Worm (Caenorhabditis elegans) whole organism, L1 larva: Measurements from ENCODE around the gene aly-1.
A peak's percentile ranks its signal among the peaks of the same experiment; 100 is the strongest.

Experiments
- C04F5.9 ChIP-seq: sonication (generic microtip); optimal IDR thresholded peaks from 2 replicates; lab custom pipeline; 2016; ENCODE audit warnings: missing genetic modification characterization, missing compliant biosample characterization
- C34B4.2 ChIP-seq: sonication (generic microtip); optimal IDR thresholded peaks from 2 replicates; lab custom pipeline; 2017; ENCODE audit warnings: mild to moderate bottlenecking, missing genetic modification characterization, missing compliant biosample characterization
- aha-1 ChIP-seq: fragments of 150-350 bp; optimal IDR thresholded peaks from 2 replicates; lab custom pipeline; 2014; ENCODE audit warnings: missing biosample characterization, missing genetic modification characterization
- alr-1 ChIP-seq: fragments of 200-800 bp; sonication (Bioruptor generic); optimal IDR thresholded peaks from 2 replicates; lab custom pipeline; 2018; ENCODE audit warnings: borderline replicate concordance, mild to moderate bottlenecking, missing genetic modification characterization, missing compliant biosample characterization
- aly-2 ChIP-seq: fragments of 150-350 bp; optimal IDR thresholded peaks from 2 replicates; lab custom pipeline; 2014; ENCODE audit warnings: missing biosample characterization, missing genetic modification characterization
- blmp-1 ChIP-seq: fragments of 150-350 bp; optimal IDR thresholded peaks from 2 replicates; lab custom pipeline; 2014; ENCODE audit warnings: missing biosample characterization, missing genetic modification characterization
- ceh-63 ChIP-seq: fragments of 200-800 bp; sonication (Bioruptor generic); optimal IDR thresholded peaks from 2 replicates; lab custom pipeline; 2018; ENCODE audit warnings: mild to moderate bottlenecking, missing genetic modification characterization, missing compliant biosample characterization
- ceh-8 ChIP-seq: fragments of 200-800 bp; sonication (Bioruptor generic); optimal IDR thresholded peaks from 2 replicates; lab custom pipeline; 2018; ENCODE audit warnings: mild to moderate bottlenecking, missing genetic modification characterization, moderate library complexity, missing compliant biosample characterization
- ceh-82 ChIP-seq, 3 experiments: fragments of 150-350 bp in 1 of 3; sonication (generic microtip) in 2 of 3; optimal IDR thresholded peaks; 2 replicates each; lab custom pipeline; 2014 to 2017; ENCODE audit warnings: missing biosample characterization in 3 of 3, missing genetic modification characterization in 3 of 3
- dpl-1 ChIP-seq, 3 experiments: fragments of 150-350 bp in 2 of 3; sonication (generic microtip) in 1 of 3; optimal IDR thresholded peaks; 2 replicates each; lab custom pipeline; 2014 to 2017; ENCODE audit warnings: missing biosample characterization in 3 of 3, missing genetic modification characterization in 3 of 3, missing genetic modification reagents in 3 of 3
- dsc-1 ChIP-seq: sonication (generic microtip); optimal IDR thresholded peaks from 2 replicates; lab custom pipeline; 2016; ENCODE audit warnings: mild to moderate bottlenecking, missing genetic modification characterization, missing compliant biosample characterization
- efl-1 ChIP-seq, 4 experiments: fragments of 150-350 bp; optimal IDR thresholded peaks in 3 of 4; peaks in 1 of 4; 1 replicate in 1 of 4; 2 replicates in 3 of 4; lab custom pipeline; 2014; ENCODE audit warnings: missing biosample characterization in 2 of 4, missing genetic modification characterization in 2 of 4, missing genetic modification reagents in 2 of 4
- elt-3 ChIP-seq, 6 experiments: fragments of 150-350 bp in 1 of 6; sonication (generic microtip); optimal IDR thresholded peaks; 2 replicates each; lab custom pipeline; 2017 to 2018; ENCODE audit warnings: missing biosample characterization in 6 of 6, missing genetic modification characterization in 6 of 6, inconsistent platforms in 1 of 6
- ets-5 ChIP-seq: fragments of 200-800 bp; sonication (Bioruptor generic); IDR thresholded peaks from 2 replicates; pipeline ENCODE4 v1.3.6; 2022; ENCODE audit warnings: missing genetic modification characterization, missing compliant biosample characterization
- fkh-10 ChIP-seq: sonication (generic microtip); optimal IDR thresholded peaks from 2 replicates; lab custom pipeline; 2017; ENCODE audit warnings: missing biosample characterization, missing genetic modification reagents, missing genetic modification characterization
- fkh-4 ChIP-seq: sonication (generic microtip); optimal IDR thresholded peaks from 2 replicates; lab custom pipeline; 2016; ENCODE audit warnings: missing compliant biosample characterization, missing genetic modification characterization, borderline replicate concordance
- grh-1 ChIP-seq: fragments of 200-800 bp; sonication (Bioruptor generic); IDR thresholded peaks from 2 replicates; pipeline ENCODE4 v1.3.6; 2022; ENCODE audit warnings: missing genetic modification reagents, missing genetic modification characterization, missing compliant biosample characterization
- hlh-17 ChIP-seq: fragments of 200-800 bp; sonication (Bioruptor generic); optimal IDR thresholded peaks from 2 replicates; lab custom pipeline; 2018; ENCODE audit warnings: missing genetic modification characterization, mild to moderate bottlenecking, missing compliant biosample characterization, moderate library complexity, borderline replicate concordance
- hpl-2 ChIP-seq: fragments of 150-350 bp; optimal IDR thresholded peaks from 2 replicates; lab custom pipeline; 2014; ENCODE audit warnings: missing biosample characterization, missing genetic modification reagents, missing genetic modification characterization
- isw-1 ChIP-seq: fragments of 200-800 bp; sonication (Bioruptor generic); IDR thresholded peaks from 2 replicates; pipeline ENCODE4 v1.3.6; 2022; ENCODE audit warnings: missing genetic modification characterization, missing compliant biosample characterization
- jun-1 ChIP-seq: fragments of 150-350 bp; optimal IDR thresholded peaks from 2 replicates; lab custom pipeline; 2014; ENCODE audit warnings: missing biosample characterization, missing genetic modification reagents, missing genetic modification characterization
- lin-13 ChIP-seq: fragments of 150-350 bp; optimal IDR thresholded peaks from 2 replicates; lab custom pipeline; 2014; ENCODE audit warnings: missing biosample characterization, missing genetic modification reagents, missing genetic modification characterization
- lin-15B ChIP-seq: fragments of 150-350 bp; sonication (generic microtip); optimal IDR thresholded peaks from 3 replicates; lab custom pipeline; 2014; ENCODE audit warnings: missing biosample characterization, missing genetic modification characterization
- lin-35 ChIP-seq, 2 experiments: fragments of 150-350 bp; optimal IDR thresholded peaks; 2 replicates each; lab custom pipeline; 2014; ENCODE audit warnings: missing biosample characterization in 2 of 2, missing genetic modification characterization in 2 of 2, missing genetic modification reagents in 2 of 2
- lin-39 ChIP-seq: fragments of 150-350 bp; optimal IDR thresholded peaks from 2 replicates; lab custom pipeline; 2014; ENCODE audit warnings: missing biosample characterization, missing genetic modification reagents, missing genetic modification characterization
- mdl-1 ChIP-seq, 2 experiments: fragments of 150-350 bp; optimal IDR thresholded peaks; 2 replicates each; lab custom pipeline; 2014 to 2017; ENCODE audit warnings: missing biosample characterization in 2 of 2, missing genetic modification characterization in 2 of 2, inconsistent platforms in 1 of 2
- mef-2 ChIP-seq: fragments of 150-350 bp; optimal IDR thresholded peaks from 2 replicates; lab custom pipeline; 2014; ENCODE audit warnings: missing biosample characterization, missing genetic modification characterization
- nhr-19 ChIP-seq: fragments of 200-800 bp; sonication (Bioruptor generic); conservative IDR thresholded peaks from 2 replicates; pipeline ENCODE4 v1.3.6; 2022; ENCODE audit warnings: missing genetic modification characterization, missing compliant biosample characterization
- nhr-20 ChIP-seq: sonication (generic microtip); optimal IDR thresholded peaks from 2 replicates; lab custom pipeline; 2016; ENCODE audit warnings: mild to moderate bottlenecking, missing genetic modification characterization, missing compliant biosample characterization
- nhr-237 ChIP-seq: fragments of 150-350 bp; optimal IDR thresholded peaks from 2 replicates; lab custom pipeline; 2014; ENCODE audit warnings: missing biosample characterization, missing genetic modification characterization
- nhr-76 ChIP-seq: sonication (generic microtip); optimal IDR thresholded peaks from 2 replicates; lab custom pipeline; 2017; ENCODE audit warnings: missing biosample characterization, missing genetic modification characterization
- nhr-84 ChIP-seq: sonication (generic microtip); optimal IDR thresholded peaks from 2 replicates; lab custom pipeline; 2017; ENCODE audit warnings: missing biosample characterization, missing genetic modification characterization
- nhr-85 ChIP-seq: sonication (generic microtip); peaks from one replicate; lab custom pipeline; 2016; ENCODE audit warnings: missing genetic modification characterization, inconsistent platforms, missing compliant biosample characterization
- nhr-90 ChIP-seq: sonication (generic microtip); optimal IDR thresholded peaks from 2 replicates; lab custom pipeline; 2016; ENCODE audit warnings: mild to moderate bottlenecking, missing genetic modification characterization, missing compliant biosample characterization; ENCODE audit not compliant: poor library complexity
- pax-3 ChIP-seq: fragments of 200-800 bp; sonication (Bioruptor generic); optimal IDR thresholded peaks from 2 replicates; lab custom pipeline; 2018; ENCODE audit warnings: mild to moderate bottlenecking, missing genetic modification characterization, moderate library complexity, missing compliant biosample characterization
- rnt-1 ChIP-seq: sonication (generic microtip); optimal IDR thresholded peaks from 2 replicates; lab custom pipeline; 2016; ENCODE audit warnings: mild to moderate bottlenecking, missing genetic modification characterization, moderate library complexity, missing compliant biosample characterization
- skn-1 ChIP-seq: fragments of 150-350 bp; optimal IDR thresholded peaks from 2 replicates; lab custom pipeline; 2014; ENCODE audit warnings: missing biosample characterization, missing genetic modification characterization
- snpc-4 ChIP-seq: fragments of 150-350 bp; optimal IDR thresholded peaks from 2 replicates; lab custom pipeline; 2014; ENCODE audit warnings: missing biosample characterization, missing genetic modification characterization
- snu-23 ChIP-seq: sonication (generic microtip); optimal IDR thresholded peaks from 2 replicates; lab custom pipeline; 2016; ENCODE audit warnings: missing genetic modification characterization, missing compliant biosample characterization
- swsn-7 ChIP-seq: sonication (generic microtip); optimal IDR thresholded peaks from 2 replicates; lab custom pipeline; 2016; ENCODE audit warnings: missing genetic modification characterization, missing compliant biosample characterization
- tbx-2 ChIP-seq: sonication (generic microtip); optimal IDR thresholded peaks from 2 replicates; lab custom pipeline; 2016; ENCODE audit warnings: missing genetic modification characterization, missing compliant biosample characterization
- tlp-1 ChIP-seq: fragments of 150-350 bp; optimal IDR thresholded peaks from 2 replicates; lab custom pipeline; 2014; ENCODE audit warnings: missing biosample characterization, missing genetic modification characterization
- unc-130 ChIP-seq: fragments of 150-350 bp; optimal IDR thresholded peaks from 2 replicates; lab custom pipeline; 2017; ENCODE audit warnings: missing biosample characterization, missing genetic modification characterization, inconsistent platforms
- unc-86 ChIP-seq: sonication (generic microtip); optimal IDR thresholded peaks from 2 replicates; lab custom pipeline; 2016; ENCODE audit warnings: missing genetic modification characterization, missing compliant biosample characterization
- unc-98 ChIP-seq: fragments of 200-800 bp; sonication (Bioruptor generic); IDR thresholded peaks from 2 replicates; pipeline ENCODE4 v1.3.6; 2022; ENCODE audit warnings: missing genetic modification characterization, missing compliant biosample characterization
- xbp-1 ChIP-seq: sonication (generic microtip); optimal IDR thresholded peaks from 2 replicates; lab custom pipeline; 2016; ENCODE audit warnings: missing genetic modification characterization, missing compliant biosample characterization
- zag-1 ChIP-seq: fragments of 150-350 bp; optimal IDR thresholded peaks from 2 replicates; lab custom pipeline; 2014; ENCODE audit warnings: missing biosample characterization, missing genetic modification characterization
- zip-4 ChIP-seq: fragments of 200-800 bp; sonication (Bioruptor generic); optimal IDR thresholded peaks from 2 replicates; lab custom pipeline; 2018; ENCODE audit warnings: mild to moderate bottlenecking, missing genetic modification characterization, moderate library complexity, missing compliant biosample characterization

Gene aly-1

ce11 chrIV:9146819-9147518, 38.2 kb downstream of the aly-1 start, which contains the start of the genes rpb-12 and aly-2 (continued):
- TF ChIP-seq ceh-63 (GFP tag; lab: Kevin White, UChicago) (no peak), aha-1 (tag; lab: Kevin White, UChicago) (no peak), nhr-19 (GFP tag; lab: Robert Waterston, UW) (no peak; the same call in 1 of the 2 replicates), blmp-1 (tag; lab: Kevin White, UChicago) (peak; percentile 34), unc-130 (tag; lab: Kevin White, UChicago) (peak; percentile 13), fkh-10 (GFP tag; lab: Kevin White, UChicago) (no peak), ceh-8 (GFP tag; lab: Kevin White, UChicago) (no peak), lin-39 (tag; lab: Kevin White, UChicago) (no peak), swsn-7 (tag; lab: Kevin White, UChicago) (peak; percentile 56), nhr-90 (tag; lab: Kevin White, UChicago) (peak; percentile 23), alr-1 (tag; lab: Kevin White, UChicago) (no peak), nhr-85 (tag; lab: Kevin White, UChicago) (peak; percentile 57), snpc-4 (tag; lab: Kevin White, UChicago) (no peak), pax-3 (no peak), efl-1 (optimal IDR thresholded peaks at IDR 0.05; lab: Kevin White, UChicago) (peak; percentile 82 to 87), efl-1 (GFP tag; optimal IDR thresholded peaks at IDR 0.05 in 1 of 2; lab: Kevin White, UChicago) (peak; percentile 83 to 98), C34B4.2 (no peak), isw-1 (GFP tag; lab: Robert Waterston, UW) (peak; percentile 22), nhr-237 (tag; lab: Kevin White, UChicago) (no peak), grh-1 (no peak), hlh-17 (GFP tag; lab: Kevin White, UChicago) (no peak), nhr-76 (tag; lab: Kevin White, UChicago) (no peak), mdl-1 (tag; optimal IDR thresholded peaks at IDR 0.05; lab: Kevin White, UChicago) (peak in 1 of 2 experiments; percentile 28), tbx-2 (tag; lab: Kevin White, UChicago) (peak; percentile 62), lin-35 (GFP tag; optimal IDR thresholded peaks at IDR 0.05; lab: Kevin White, UChicago) (peak; percentile 78 to 88), dsc-1 (tag; lab: Kevin White, UChicago) (peak; percentile 3), tlp-1 (tag; lab: Kevin White, UChicago) (no peak), snu-23 (GFP tag; lab: Kevin White, UChicago) (peak; percentile 74), zag-1 (tag; lab: Kevin White, UChicago) (no peak), unc-86 (tag; lab: Kevin White, UChicago) (no peak), mef-2 (tag; lab: Kevin White, UChicago) (no peak), nhr-20 (tag; lab: Kevin White, UChicago) (peak; percentile 57), elt-3 (tag; optimal IDR thresholded peaks at IDR 0.05; lab: Kevin White, UChicago) (no peak), dpl-1 (GFP tag; optimal IDR thresholded peaks at IDR 0.05; lab: Kevin White, UChicago) (peak; percentile 74 to 88 (median 79)), nhr-84 (tag; lab: Kevin White, UChicago) (no peak), hpl-2 (GFP tag; lab: Kevin White, UChicago) (no peak), ets-5 (GFP tag; lab: Robert Waterston, UW) (no peak)

- TF ChIP-seq ceh-8 (GFP tag; lab: Kevin White, UChicago) = no peak
- no peak for TF ChIP-seq ceh-82 (tag; optimal IDR thresholded peaks at IDR 0.05; lab: Kevin White, UChicago)
- TF ChIP-seq fkh-10 (GFP tag; lab: Kevin White, UChicago) = no peak
- TF ChIP-seq skn-1 (tag; lab: Kevin White, UChicago) = no peak
- TF ChIP-seq ets-5 (GFP tag; lab: Robert Waterston, UW) = no peak
- no peak for TF ChIP-seq xbp-1 (tag; lab: Kevin White, UChicago)
- TF ChIP-seq hpl-2 (GFP tag; lab: Kevin White, UChicago) = no peak
- TF ChIP-seq rnt-1 (tag; lab: Kevin White, UChicago) = no peak
- TF ChIP-seq zip-4 = no peak
- TF ChIP-seq C04F5.9 (tag; lab: Kevin White, UChicago) = no peak
- TF ChIP-seq nhr-84 (tag; lab: Kevin White, UChicago) = no peak
- no peak for TF ChIP-seq jun-1 (tag; lab: Kevin White, UChicago)
- TF ChIP-seq unc-98 (GFP tag; lab: Robert Waterston, UW) = no peak
- TF ChIP-seq lin-15B = no peak
- no peak for TF ChIP-seq lin-39 (tag; lab: Kevin White, UChicago)
- no peak for TF ChIP-seq aly-2 (tag; lab: Kevin White, UChicago)
- TF ChIP-seq fkh-4 (tag; lab: Kevin White, UChicago) = no peak
- TF ChIP-seq lin-13 = no peak
- no peak for TF ChIP-seq nhr-237 (tag; lab: Kevin White, UChicago)
Measured at ce11 chrIV:9150175-9150574, 41.4 kb downstream of the aly-1 start, which contains the start of gene F23B2.7. Gene F23B2.7, plus strand, starts transcription at chrIV:9150475.
